Fruit fly (Drosophila melanogaster) whole organism, prepupa: Measurements from ENCODE around the gene CG13605.
A peak's percentile ranks its signal among the peaks of the same experiment; 100 is the strongest.

ENCODE experiments used
- Blimp-1 ChIP-seq: fragments of 200-800 bp; sonication (Bioruptor generic); optimal IDR thresholded peaks from 3 replicates; lab custom pipeline; 2017; ENCODE audit warnings: missing biosample characterization, missing genetic modification characterization, mild to moderate bottlenecking, moderate library complexity, missing genetic modification reagents
- CG4318 ChIP-seq: fragments of 200-800 bp; sonication (Bioruptor generic); optimal IDR thresholded peaks from 3 replicates; lab custom pipeline; 2017; ENCODE audit warnings: missing biosample characterization, mild to moderate bottlenecking, missing genetic modification characterization
- Ets21C ChIP-seq: fragments of 200-800 bp; sonication (Bioruptor generic); optimal IDR thresholded peaks from 3 replicates; lab custom pipeline; 2016; ENCODE audit warnings: missing biosample characterization, missing genetic modification characterization

- TF ChIP-seq CG4318 (GFP tag; lab: Kevin White, UChicago) (peak; percentile 99), Ets21C (GFP tag; lab: Kevin White, UChicago) (peak; percentile 89), Blimp-1 (GFP tag; lab: Kevin White, UChicago) (peak; percentile 98)
Observed at dm6 chr3R:24108902-24109389, 3.2 kb downstream of the CG13605 start, which contains the start of the genes eIF4EHP and CG18428.
